Worm (Caenorhabditis elegans) whole organism, L4/young adult: ENCODE data around the gene taap-1.

Experiments
- W03F9.2 ChIP-seq: fragments of 150-350 bp; optimal IDR thresholded peaks from 2 replicates; lab custom pipeline; 2014; ENCODE audit warnings: missing biosample characterization, missing genetic modification characterization
- dao-5 ChIP-seq: sonication (generic microtip); optimal IDR thresholded peaks from 2 replicates; lab custom pipeline; 2016; ENCODE audit warnings: missing genotype, missing genetic modification characterization, moderate library complexity, missing compliant biosample characterization
- him-1 ChIP-seq: sonication (generic microtip); optimal IDR thresholded peaks from 2 replicates; lab custom pipeline; 2016; ENCODE audit warnings: missing genotype, missing genetic modification reagents, missing genetic modification characterization, missing compliant biosample characterization

taap-1 gene

ce11 chrII:8499021-8499420 lies 15.3 kb upstream of the taap-1 start:
- TF ChIP-seq him-1 (tag; lab: Kevin White, UChicago): no peak
- TF ChIP-seq dao-5: no peak
- TF ChIP-seq W03F9.2 (tag; lab: Kevin White, UChicago): no peak

ce11 chrII:8498173-8498572 lies 14.5 kb upstream of the taap-1 start:
- TF ChIP-seq him-1 (tag; lab: Kevin White, UChicago) (no peak), W03F9.2 (tag; lab: Kevin White, UChicago) (no peak), dao-5 (no peak)

DNA sequence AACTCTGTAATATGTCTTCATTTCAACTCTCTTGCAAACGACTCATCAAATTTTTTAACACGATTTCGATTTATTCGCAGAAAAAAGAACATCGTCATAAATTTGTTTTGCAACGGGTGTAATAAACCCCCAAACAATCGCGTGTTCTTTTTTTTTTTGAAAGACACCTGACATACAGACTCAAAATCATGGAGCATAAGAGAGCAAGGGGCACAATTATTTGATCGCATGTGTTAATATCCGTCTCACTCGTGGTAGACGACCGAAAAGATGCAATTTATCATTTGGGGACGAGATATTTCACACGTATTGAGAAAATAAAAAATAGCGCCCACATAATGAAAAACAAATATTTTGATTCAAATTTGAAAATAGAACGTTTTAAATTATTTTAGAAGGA lies 12.5 kb upstream of the taap-1 start:
- no peak for TF ChIP-seq dao-5
- no peak for TF ChIP-seq W03F9.2 (tag; lab: Kevin White, UChicago)
- TF ChIP-seq him-1 (tag; lab: Kevin White, UChicago): no peak

ce11 chrII:8494228-8494717 lies 10.6 kb upstream of the taap-1 start, which contains the start of gene M05D6.9:
Gene M05D6.9, plus strand, starts transcription at chrII:8494278.
- no peak for TF ChIP-seq dao-5
- TF ChIP-seq him-1 (tag; lab: Kevin White, UChicago): no peak
- no peak for TF ChIP-seq W03F9.2 (tag; lab: Kevin White, UChicago)

- TF ChIP-seq W03F9.2 (tag; lab: Kevin White, UChicago) (no peak), him-1 (tag; lab: Kevin White, UChicago) (no peak)
These were observed 4.5 kb upstream of the taap-1 start for ce11 chrII:8488123-8488522.

ce11 chrII:8485603-8486002 lies 1.9 kb upstream of the taap-1 start, which contains the start of gene gbh-2:
Gene gbh-2, plus strand, starts transcription at chrII:8485879.
- TF ChIP-seq W03F9.2 (tag; lab: Kevin White, UChicago) (no peak), dao-5 (no peak), him-1 (tag; lab: Kevin White, UChicago) (no peak)

DNA sequence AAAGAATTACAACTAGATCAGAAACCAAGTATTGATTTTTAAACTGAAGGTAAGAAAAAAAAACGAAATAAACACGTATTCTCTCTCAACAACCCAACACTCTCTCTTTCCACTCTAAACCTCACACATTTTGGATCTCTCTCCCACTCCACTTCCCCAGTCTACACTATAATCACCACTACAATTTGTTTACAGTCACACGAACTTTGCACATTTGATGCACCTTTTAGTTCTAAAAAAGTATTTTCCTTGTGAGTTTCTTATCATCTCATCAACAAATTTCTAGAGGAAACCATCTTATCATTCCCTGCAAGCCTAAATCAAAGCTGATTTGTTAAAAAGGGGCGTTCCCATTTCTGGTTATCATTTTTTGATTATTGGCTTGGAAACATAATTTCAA lies 875 bp upstream of the taap-1 start:
- no peak for TF ChIP-seq W03F9.2 (tag; lab: Kevin White, UChicago)
- no peak for TF ChIP-seq dao-5

ce11 chrII:8483124-8483792 lies 413 bp downstream of the taap-1 start:
- no peak for TF ChIP-seq dao-5
- no peak for TF ChIP-seq him-1 (tag; lab: Kevin White, UChicago)
- no peak for TF ChIP-seq W03F9.2 (tag; lab: Kevin White, UChicago)

- TF ChIP-seq W03F9.2 (tag; lab: Kevin White, UChicago): no peak
- no peak for TF ChIP-seq him-1 (tag; lab: Kevin White, UChicago)
- TF ChIP-seq dao-5: no peak
These were observed 1.9 kb downstream of the taap-1 start, which contains the start of gene M05D6.5 for ce11 chrII:8481731-8482253. Gene M05D6.5, minus strand, starts transcription at chrII:8482203.

DNA sequence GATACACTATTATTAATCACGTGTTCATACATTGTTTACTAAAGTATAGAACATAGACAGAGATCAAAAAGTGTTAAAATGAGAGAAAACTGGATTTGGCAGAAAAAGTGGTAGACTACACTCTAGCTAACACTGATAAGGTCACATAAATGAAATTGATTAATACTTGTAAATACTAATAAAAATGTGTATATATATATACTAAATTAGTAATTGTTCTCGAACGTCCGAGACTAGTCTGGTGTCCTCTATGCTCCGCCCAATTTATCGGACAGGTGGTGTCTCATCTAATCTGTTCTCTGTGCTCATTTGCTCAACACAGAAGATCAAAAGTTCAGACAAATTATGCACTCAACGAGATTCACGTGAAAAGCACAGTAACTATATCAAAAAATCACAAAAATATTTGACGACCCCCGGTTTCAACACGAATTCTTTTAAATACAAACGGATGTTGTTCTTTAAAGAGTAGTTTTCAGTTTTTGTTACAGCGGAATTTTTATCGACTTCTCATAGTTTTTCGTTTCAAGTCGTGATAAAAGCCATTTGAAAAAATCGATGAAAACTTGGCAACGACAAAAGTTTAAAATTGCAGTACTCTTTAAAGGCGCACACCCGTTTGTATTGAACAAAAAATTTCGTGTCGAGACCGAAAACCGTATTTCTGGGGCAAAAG lies 2.5 kb downstream of the taap-1 start:
- no peak for TF ChIP-seq him-1 (tag; lab: Kevin White, UChicago)
- peak; percentile 13 for TF ChIP-seq W03F9.2 (tag; lab: Kevin White, UChicago)

DNA sequence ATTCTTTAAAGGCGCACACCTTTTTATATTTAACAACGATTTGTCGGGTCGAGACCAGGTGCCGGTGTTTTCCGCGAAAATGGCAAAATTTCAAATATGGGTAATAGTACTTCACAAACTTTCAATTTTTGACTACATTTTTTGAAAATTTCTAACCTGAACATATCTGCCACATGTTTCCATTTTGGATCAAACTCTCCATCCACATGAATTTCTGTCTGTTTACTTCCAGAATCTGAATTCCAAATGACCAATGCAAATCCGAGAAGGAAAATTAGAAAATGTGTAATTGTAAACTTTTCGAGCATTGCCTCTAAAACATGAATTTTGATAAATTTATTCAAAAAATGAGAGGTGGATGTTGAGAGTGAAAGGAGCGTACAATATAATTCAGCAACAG lies 3.5 kb downstream of the taap-1 start, which contains the start of gene lact-4:
lact-4 (minus strand) TSS at position 313 of the 400 bp plus-strand sequence.
- no peak for TF ChIP-seq W03F9.2 (tag; lab: Kevin White, UChicago)
- no peak for TF ChIP-seq dao-5
- no peak for TF ChIP-seq him-1 (tag; lab: Kevin White, UChicago)

- TF ChIP-seq dao-5: no peak
- no peak for TF ChIP-seq him-1 (tag; lab: Kevin White, UChicago)
- no peak for TF ChIP-seq W03F9.2 (tag; lab: Kevin White, UChicago)
These were observed 4.3 kb downstream of the taap-1 start for ce11 chrII:8479337-8479736.

DNA sequence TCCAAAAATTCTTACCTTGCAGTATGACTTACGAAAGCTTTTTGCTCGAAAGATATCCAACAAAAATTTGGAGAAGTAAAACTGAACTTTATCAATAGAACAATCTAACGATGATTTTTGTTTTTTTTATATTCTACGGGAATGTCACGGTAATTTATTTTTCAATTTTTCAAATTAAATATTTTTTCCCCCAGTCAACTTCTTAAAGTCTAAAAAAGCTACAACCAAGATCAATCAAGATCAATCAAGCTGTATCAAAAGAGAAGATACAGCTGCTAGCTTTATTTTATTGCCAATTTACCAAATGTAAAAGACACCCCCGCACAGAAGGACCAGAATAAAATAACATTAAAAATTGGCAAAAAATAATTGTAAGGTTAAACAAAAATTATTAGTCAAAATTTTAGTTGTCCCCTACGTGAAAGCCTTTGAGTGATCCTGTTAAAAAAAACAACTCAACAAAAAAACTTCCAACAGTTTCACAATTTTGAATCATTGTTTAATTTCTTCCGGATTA lies 8.3 kb downstream of the taap-1 start, which contains the start of the genes M05D6.1 and M05D6.3:
M05D6.1 (minus strand) TSS at position 101 of the 517 bp plus-strand sequence.
M05D6.3 (plus strand) TSS at position 467 of the 517 bp plus-strand sequence.
- TF ChIP-seq dao-5: no peak
- TF ChIP-seq W03F9.2 (tag; lab: Kevin White, UChicago): no peak
- TF ChIP-seq him-1 (tag; lab: Kevin White, UChicago): no peak

- TF ChIP-seq him-1 (tag; lab: Kevin White, UChicago) (no peak), W03F9.2 (tag; lab: Kevin White, UChicago) (no peak), dao-5 (no peak)
These were observed 10.8 kb downstream of the taap-1 start for ce11 chrII:8472916-8473315.
